Fruit fly (Drosophila melanogaster): ENCODE data around the gene CG43332.
A peak's percentile ranks its signal among the peaks of the same experiment; 100 is the strongest.

CG43332 gene

DNA sequence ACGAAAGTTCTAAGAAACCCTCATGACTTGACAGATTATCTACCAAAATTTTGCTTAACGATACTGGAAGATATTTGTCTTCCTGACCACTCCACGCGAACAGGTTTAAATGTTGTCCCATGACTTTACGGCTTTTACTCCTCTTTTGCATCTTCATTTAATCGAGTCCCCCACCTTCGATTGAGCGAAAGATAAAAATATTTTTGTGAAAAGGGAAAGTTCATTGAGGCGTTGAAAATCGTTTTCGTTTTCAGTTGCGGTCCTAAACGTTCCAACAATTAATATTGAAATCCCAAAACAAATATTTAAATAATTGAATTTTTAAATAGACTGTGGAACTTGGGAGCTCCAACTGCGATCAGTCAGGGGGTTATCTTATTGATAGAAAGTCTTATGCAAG lies 16.4 kb upstream of the CG43332 start:
- no peak for TF ChIP-seq psq (optimal IDR thresholded peaks at IDR 0.05)
- TF ChIP-seq CG8478 (optimal IDR thresholded peaks at IDR 0.05) = no peak
- TF ChIP-seq usp (GFP tag; optimal IDR thresholded peaks at IDR 0.05) = no peak
- TF ChIP-seq EcR (GFP tag; optimal IDR thresholded peaks at IDR 0.05) = no peak
- TF ChIP-seq Dll (optimal IDR thresholded peaks at IDR 0.05) = no peak
- TF ChIP-seq pan (optimal IDR thresholded peaks at IDR 0.05) = no peak

DNA sequence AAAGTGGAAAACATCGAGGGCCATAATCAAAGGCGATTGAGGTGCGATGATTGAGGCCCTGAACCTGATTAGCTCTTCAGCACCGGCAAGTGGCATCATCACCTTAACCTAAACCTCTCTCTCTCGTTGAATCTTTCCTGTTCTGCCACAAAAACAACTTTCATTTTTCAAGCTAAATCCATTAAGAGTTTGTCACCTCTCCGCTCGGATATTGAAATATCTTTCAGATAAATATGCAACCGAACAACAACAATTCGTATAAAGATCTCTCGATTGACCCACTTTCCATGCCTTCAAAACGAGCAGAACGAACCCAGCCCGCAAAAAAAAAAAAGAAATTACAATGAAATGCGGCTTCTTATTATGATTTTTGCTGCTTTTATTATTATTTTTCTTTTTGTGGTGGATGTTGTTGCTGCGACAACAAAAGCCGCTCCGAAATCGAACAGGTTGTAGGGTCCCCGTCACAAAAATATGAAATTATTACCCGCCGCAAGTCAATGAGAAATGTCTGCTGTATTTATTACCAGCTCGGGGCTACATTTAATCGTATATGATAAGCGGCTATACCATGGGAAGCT lies 14.5 kb upstream of the CG43332 start:
- no peak for TF ChIP-seq psq (optimal IDR thresholded peaks at IDR 0.05)
- no peak for TF ChIP-seq CG8478 (optimal IDR thresholded peaks at IDR 0.05)
- TF ChIP-seq Dll (optimal IDR thresholded peaks at IDR 0.05) = no peak
- no peak for TF ChIP-seq EcR (GFP tag; optimal IDR thresholded peaks at IDR 0.05)
- TF ChIP-seq usp (GFP tag; optimal IDR thresholded peaks at IDR 0.05) = no peak
- no peak for TF ChIP-seq pan (optimal IDR thresholded peaks at IDR 0.05)

DNA sequence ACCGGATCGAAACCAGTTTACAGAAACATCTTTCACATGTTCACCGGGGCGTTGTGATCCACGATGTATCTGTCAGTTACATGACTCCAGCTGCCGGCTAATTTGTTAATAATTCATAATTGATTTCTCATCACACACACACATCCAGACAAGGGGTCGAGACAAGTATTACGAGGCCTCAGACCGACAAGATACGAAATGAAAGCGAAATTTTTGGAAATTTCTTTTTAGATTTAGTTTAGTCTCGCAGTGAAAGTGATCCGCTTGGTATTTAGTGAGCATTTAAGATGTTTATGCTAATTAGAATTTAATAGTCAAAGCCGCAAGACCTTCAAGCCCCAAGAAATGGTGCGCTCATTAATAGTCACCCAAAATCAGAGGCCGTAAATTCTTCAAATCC lies 6.6 kb upstream of the CG43332 start:
- TF ChIP-seq pan (optimal IDR thresholded peaks at IDR 0.05) = no peak

DNA sequence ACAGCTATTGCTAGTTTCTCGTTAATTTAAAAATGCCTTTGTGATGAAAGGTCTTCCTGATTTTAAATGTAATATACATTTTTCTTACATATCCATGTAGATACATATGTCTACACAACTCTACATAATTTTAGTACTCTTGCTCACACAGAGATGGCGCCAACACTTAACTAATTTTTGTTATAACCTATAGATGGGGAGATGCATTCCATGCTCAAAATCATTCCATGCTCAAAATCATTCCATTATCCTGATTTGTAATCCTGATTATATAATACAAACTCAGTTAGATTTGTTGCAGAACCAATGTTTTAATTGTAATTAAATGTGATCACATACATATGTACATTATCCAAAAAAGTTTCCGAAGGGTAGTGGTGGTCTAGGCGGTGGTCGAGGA lies 2.1 kb downstream of the CG43332 start:
- TF ChIP-seq EcR (GFP tag; optimal IDR thresholded peaks at IDR 0.05) (no peak), pan (optimal IDR thresholded peaks at IDR 0.05) (no peak), Dll (optimal IDR thresholded peaks at IDR 0.05) (no peak), psq (optimal IDR thresholded peaks at IDR 0.05) (no peak), CG8478 (optimal IDR thresholded peaks at IDR 0.05) (no peak)

DNA sequence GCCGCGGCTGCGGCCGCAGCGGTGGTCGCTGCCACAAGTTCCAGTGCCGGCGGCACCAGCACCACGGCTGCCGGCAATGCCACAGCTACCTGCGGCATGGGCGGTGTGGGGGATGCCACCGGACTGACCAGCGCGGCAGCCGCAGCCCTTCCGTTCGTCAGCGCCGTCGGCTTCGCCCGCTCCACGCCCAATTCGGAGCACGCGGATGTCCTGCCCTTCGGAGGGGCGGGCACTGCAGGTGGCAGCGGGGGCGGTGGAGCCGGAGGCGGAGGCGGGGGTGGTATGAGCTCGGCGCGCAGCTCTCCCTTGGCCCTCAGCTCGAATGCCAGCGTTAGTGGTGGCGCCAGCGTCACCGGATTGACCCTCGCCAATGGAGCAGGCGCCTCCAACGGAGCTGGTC lies 5.0 kb downstream of the CG43332 start:
- no peak for TF ChIP-seq CG8478 (optimal IDR thresholded peaks at IDR 0.05)
- no peak for TF ChIP-seq Dll (optimal IDR thresholded peaks at IDR 0.05)
- no peak for TF ChIP-seq pan (optimal IDR thresholded peaks at IDR 0.05)
- no peak for TF ChIP-seq usp (GFP tag; optimal IDR thresholded peaks at IDR 0.05)
- TF ChIP-seq psq (optimal IDR thresholded peaks at IDR 0.05) = no peak
- no peak for TF ChIP-seq EcR (GFP tag; optimal IDR thresholded peaks at IDR 0.05)

DNA sequence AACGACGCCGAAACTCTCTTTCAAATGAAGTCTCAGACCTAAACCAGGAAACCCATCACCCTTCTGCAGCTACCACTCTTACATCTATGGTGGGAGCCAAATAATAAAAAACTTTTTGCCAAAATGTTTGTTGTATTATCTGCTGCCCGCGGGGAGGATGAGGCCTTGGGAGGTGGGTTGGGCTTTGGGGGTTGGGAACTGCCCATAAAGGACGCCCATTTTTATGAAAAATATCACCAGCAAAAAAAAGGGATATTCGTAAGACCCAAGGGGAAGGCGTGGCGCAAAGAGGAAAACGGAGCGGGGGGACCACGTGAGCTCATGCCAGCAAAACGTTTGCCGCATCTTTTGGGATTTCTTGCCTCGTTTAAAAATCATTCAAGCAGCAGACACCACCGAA lies 16.7 kb downstream of the CG43332 start:
- TF ChIP-seq CG8478 (optimal IDR thresholded peaks at IDR 0.05) (no peak), Dll (optimal IDR thresholded peaks at IDR 0.05) (no peak), pan (optimal IDR thresholded peaks at IDR 0.05) (no peak), psq (optimal IDR thresholded peaks at IDR 0.05) (no peak), usp (GFP tag; optimal IDR thresholded peaks at IDR 0.05) (no peak), EcR (GFP tag; optimal IDR thresholded peaks at IDR 0.05) (no peak)

DNA sequence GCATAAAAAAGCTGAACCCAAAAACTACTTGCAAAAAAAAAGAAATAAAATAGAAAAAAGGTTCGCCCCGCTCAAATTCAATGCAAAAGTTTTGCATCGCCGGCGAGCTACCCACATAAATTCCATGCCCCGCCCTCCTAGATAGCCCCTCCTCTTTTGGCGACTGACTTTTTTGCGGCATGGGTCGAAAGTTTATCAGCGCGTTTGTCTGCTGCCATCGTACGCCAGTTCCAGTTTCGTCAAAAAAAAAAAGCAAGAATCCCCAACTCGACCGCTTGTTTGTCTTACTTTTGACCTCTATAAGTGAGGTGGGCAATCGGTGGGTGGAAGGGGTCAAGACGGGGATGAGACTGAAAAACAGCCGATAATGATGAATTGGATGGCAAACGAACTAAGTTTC lies 20.2 kb downstream of the CG43332 start:
- TF ChIP-seq pan (optimal IDR thresholded peaks at IDR 0.05) = no peak
- TF ChIP-seq psq (optimal IDR thresholded peaks at IDR 0.05) = no peak
- no peak for TF ChIP-seq Dll (optimal IDR thresholded peaks at IDR 0.05)
- no peak for TF ChIP-seq usp (GFP tag; optimal IDR thresholded peaks at IDR 0.05)
- TF ChIP-seq EcR (GFP tag; optimal IDR thresholded peaks at IDR 0.05) = no peak
- no peak for TF ChIP-seq CG8478 (optimal IDR thresholded peaks at IDR 0.05)

DNA sequence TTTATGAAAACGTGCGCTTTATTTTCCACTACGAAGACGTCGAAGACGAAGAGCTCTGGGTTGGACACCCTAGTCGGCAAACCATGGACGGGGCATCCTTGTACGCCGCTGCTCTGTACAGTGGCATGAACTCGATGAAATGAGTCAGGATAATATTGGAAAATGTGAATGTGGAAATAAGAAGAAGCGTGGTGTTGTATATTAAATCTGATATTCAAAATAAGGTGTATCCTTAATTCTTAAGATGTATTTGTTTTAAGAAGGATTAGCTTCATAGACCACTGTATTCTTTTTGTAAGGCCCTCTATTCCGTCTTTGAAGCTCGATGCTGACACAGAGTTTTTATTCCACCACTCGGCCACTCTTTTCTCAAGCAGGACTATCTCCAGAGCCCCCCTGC lies 21.8 kb downstream of the CG43332 start:
- no peak for TF ChIP-seq Dll (optimal IDR thresholded peaks at IDR 0.05)
- no peak for TF ChIP-seq usp (GFP tag; optimal IDR thresholded peaks at IDR 0.05)
- TF ChIP-seq CG8478 (optimal IDR thresholded peaks at IDR 0.05) = no peak
- no peak for TF ChIP-seq EcR (GFP tag; optimal IDR thresholded peaks at IDR 0.05)
- no peak for TF ChIP-seq pan (optimal IDR thresholded peaks at IDR 0.05)
- TF ChIP-seq psq (optimal IDR thresholded peaks at IDR 0.05) = no peak

DNA sequence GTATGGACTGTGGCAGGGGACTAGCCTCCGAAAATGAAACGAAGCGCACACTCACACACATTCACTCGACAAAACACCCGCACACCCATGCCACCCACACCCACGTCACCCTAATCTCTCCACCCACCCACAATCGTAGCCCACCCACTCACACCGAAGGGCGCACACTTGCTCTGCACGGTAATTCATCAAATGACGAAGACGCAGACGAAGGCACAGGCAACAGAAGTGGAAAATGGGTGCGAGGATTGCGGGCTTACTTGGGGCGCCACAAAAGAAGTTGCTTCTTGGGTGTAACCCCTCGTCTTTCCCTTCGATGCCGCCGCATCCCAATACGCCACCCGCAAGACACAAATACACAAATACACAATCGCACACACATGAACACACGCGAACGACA lies 26.8 kb downstream of the CG43332 start:
- no peak for TF ChIP-seq EcR (GFP tag; optimal IDR thresholded peaks at IDR 0.05)
- no peak for TF ChIP-seq Dll (optimal IDR thresholded peaks at IDR 0.05)
- no peak for TF ChIP-seq psq (optimal IDR thresholded peaks at IDR 0.05)
- TF ChIP-seq CG8478 (optimal IDR thresholded peaks at IDR 0.05) = no peak
- no peak for TF ChIP-seq pan (optimal IDR thresholded peaks at IDR 0.05)
- TF ChIP-seq usp (GFP tag; optimal IDR thresholded peaks at IDR 0.05) = no peak

DNA sequence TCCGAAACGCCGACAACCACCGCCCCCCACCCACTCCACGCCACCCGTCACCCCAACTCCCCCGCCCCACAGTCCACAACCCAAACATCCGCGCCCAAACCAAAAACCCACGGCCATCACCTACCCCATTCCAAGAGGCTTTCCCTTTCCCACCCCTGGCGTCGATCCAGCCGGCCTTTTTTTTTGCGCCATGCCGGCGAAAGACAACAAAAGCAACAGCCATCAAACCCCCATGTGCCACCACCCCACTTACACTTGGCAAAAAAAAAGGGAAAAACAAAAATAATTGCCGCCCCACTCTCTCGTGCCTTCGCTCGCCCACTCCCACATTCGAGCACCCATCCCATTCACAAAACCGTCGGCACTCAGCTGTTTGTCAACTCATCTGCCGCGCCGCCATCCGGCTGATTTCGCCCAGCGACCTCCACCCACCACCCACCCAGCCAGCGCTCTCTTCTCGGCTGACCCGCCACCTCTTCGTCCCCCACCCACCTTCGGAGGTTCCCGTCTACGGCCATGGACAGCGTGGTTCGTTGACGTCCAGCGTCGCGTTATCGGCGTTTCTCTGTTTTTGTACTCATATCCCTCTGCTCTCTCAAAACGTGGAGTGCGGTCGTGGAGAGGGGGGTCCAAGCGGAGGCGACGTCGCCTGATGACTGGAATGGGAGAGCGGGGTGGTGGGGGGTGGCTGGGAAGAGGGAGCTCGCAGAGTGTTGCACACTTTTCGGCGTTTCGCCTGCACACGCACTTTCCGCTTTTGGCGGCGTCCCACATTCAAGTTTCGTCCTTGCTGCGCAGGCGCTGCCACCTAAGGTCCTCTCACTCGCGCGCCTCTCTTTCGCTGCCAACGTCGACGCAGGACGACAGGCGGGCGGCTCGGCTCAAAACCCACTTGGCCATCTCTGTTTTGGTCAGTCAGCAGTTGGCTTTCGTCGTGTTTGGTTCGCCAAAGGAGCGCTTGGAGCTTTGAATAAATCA lies 29.2 kb downstream of the CG43332 start:
- TF ChIP-seq usp (GFP tag; optimal IDR thresholded peaks at IDR 0.05) (no peak), pan (optimal IDR thresholded peaks at IDR 0.05) (no peak), EcR (GFP tag; optimal IDR thresholded peaks at IDR 0.05) (peak in 1 of 2 experiments; percentile 54)

DNA sequence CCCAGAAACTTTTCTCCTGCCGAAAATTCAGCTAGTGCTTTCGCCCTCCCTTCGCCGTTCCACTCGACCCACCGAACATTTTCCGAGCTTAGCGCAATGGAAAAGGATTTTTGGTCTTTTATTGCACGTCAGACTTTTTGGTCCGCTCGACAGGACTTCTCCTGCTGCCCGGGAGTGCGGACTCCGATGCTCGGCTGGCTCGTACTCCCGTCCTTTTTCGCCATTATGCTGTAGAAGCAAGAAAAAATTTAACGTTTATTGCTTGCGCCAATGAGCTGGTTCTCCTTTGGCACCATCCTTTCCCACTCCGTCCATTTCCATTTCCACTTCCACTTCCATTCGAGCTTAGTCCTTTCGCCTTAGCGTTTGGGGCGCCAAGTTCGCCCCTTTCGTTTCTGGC lies 37.4 kb downstream of the CG43332 start:
- TF ChIP-seq EcR (GFP tag; optimal IDR thresholded peaks at IDR 0.05) = no peak
- no peak for TF ChIP-seq CG8478 (optimal IDR thresholded peaks at IDR 0.05)

DNA sequence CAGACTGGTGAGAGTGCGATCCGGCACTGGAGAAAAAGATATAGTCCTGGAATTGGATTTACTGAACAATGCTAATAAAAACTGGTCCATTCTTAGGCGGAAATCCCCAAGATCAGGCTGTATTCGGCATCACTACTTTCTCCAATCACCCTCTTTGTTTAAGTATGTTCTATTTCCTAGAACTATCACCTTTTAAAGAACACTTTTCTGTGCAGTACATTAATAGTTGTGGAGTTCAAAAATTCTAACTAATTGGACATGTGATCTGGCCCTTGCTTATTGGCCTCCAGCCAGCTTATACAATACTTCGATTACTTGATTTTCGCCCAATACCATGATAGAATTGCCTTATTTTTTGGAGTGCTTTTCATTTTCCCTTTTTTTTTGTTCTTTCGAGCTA lies 39.4 kb downstream of the CG43332 start:
- no peak for TF ChIP-seq psq (optimal IDR thresholded peaks at IDR 0.05)
- no peak for TF ChIP-seq pan (optimal IDR thresholded peaks at IDR 0.05)
- TF ChIP-seq Dll (optimal IDR thresholded peaks at IDR 0.05) = no peak
- no peak for TF ChIP-seq CG8478 (optimal IDR thresholded peaks at IDR 0.05)
- TF ChIP-seq usp (GFP tag; optimal IDR thresholded peaks at IDR 0.05) = no peak
- TF ChIP-seq EcR (GFP tag; optimal IDR thresholded peaks at IDR 0.05) = no peak

All from whole organism.